Worm (Caenorhabditis elegans) whole organism, L3 larva: ENCODE measurements around the gene nhr-133.
A peak's percentile ranks its signal among the peaks of the same experiment; 100 is the strongest.

Experiments
- aly-2 ChIP-seq: fragments of 150-350 bp; optimal IDR thresholded peaks from 2 replicates; lab custom pipeline; 2014; ENCODE audit warnings: missing biosample characterization, missing genetic modification characterization
- ama-1 ChIP-seq: fragments of 150-350 bp; optimal IDR thresholded peaks from 2 replicates; lab custom pipeline; 2018
- ceh-16 ChIP-seq: sonication (generic microtip); optimal IDR thresholded peaks from 2 replicates; lab custom pipeline; 2017; ENCODE audit warnings: missing biosample characterization, missing genetic modification characterization
- ceh-28 ChIP-seq: fragments of 150-350 bp; optimal IDR thresholded peaks from 2 replicates; lab custom pipeline; 2014; ENCODE audit warnings: missing biosample characterization, missing genetic modification reagents, missing genetic modification characterization
- ceh-9 ChIP-seq: sonication (generic microtip); optimal IDR thresholded peaks from 2 replicates; lab custom pipeline; 2018; ENCODE audit warnings: missing biosample characterization, missing genetic modification characterization
- daf-12 ChIP-seq: fragments of 150-350 bp; optimal IDR thresholded peaks from 2 replicates; lab custom pipeline; 2014; ENCODE audit warnings: missing biosample characterization, missing genetic modification reagents, missing genetic modification characterization
- egl-5 ChIP-seq: fragments of 150-350 bp; optimal IDR thresholded peaks from 2 replicates; lab custom pipeline; 2017; ENCODE audit warnings: missing biosample characterization, missing genetic modification reagents, missing genetic modification characterization, inconsistent platforms
- elt-2 ChIP-seq: sonication (generic microtip); optimal IDR thresholded peaks from 2 replicates; lab custom pipeline; 2016; ENCODE audit warnings: missing genetic modification reagents, mild to moderate bottlenecking, missing genetic modification characterization, missing compliant biosample characterization
- eor-1 ChIP-seq, 2 experiments: fragments of 150-350 bp; optimal IDR thresholded peaks; 2 replicates each; lab custom pipeline; 2014 to 2018; ENCODE audit warnings: missing biosample characterization in 2 of 2, missing genetic modification characterization in 2 of 2
- fkh-10 ChIP-seq: sonication (generic microtip); optimal IDR thresholded peaks from 2 replicates; lab custom pipeline; 2017; ENCODE audit warnings: missing biosample characterization, missing genetic modification reagents, missing genetic modification characterization
- fkh-2 ChIP-seq: fragments of 150-350 bp; optimal IDR thresholded peaks from 2 replicates; lab custom pipeline; 2014; ENCODE audit warnings: missing biosample characterization, missing genetic modification reagents, missing genetic modification characterization
- hmg-11 ChIP-seq: sonication (generic microtip); optimal IDR thresholded peaks from 2 replicates; lab custom pipeline; 2016; ENCODE audit warnings: missing genetic modification characterization, missing compliant biosample characterization
- jun-1 ChIP-seq: fragments of 150-350 bp; optimal IDR thresholded peaks from 2 replicates; lab custom pipeline; 2014; ENCODE audit warnings: missing biosample characterization, missing genetic modification reagents, missing genetic modification characterization
- lin-39 ChIP-seq: fragments of 150-350 bp; optimal IDR thresholded peaks from 2 replicates; lab custom pipeline; 2018; ENCODE audit warnings: missing biosample characterization, missing genetic modification reagents, missing genetic modification characterization
- mml-1 ChIP-seq: fragments of 150-350 bp; sonication (generic microtip); optimal IDR thresholded peaks from 3 replicates; lab custom pipeline; 2014; ENCODE audit warnings: missing biosample characterization, missing genetic modification characterization
- nfya-1 ChIP-seq: sonication (generic microtip); optimal IDR thresholded peaks from 2 replicates; lab custom pipeline; 2017; ENCODE audit warnings: missing genetic modification characterization, mild to moderate bottlenecking, missing compliant biosample characterization, antibody characterized with exemption, moderate library complexity; ENCODE audit not compliant: insufficient read depth
- nhr-11 ChIP-seq: fragments of 150-350 bp; optimal IDR thresholded peaks from 2 replicates; lab custom pipeline; 2014; ENCODE audit warnings: missing biosample characterization, missing genetic modification characterization
- nhr-12 ChIP-seq: fragments of 150-350 bp; optimal IDR thresholded peaks from 2 replicates; lab custom pipeline; 2014; ENCODE audit warnings: missing biosample characterization, missing genetic modification characterization
- nhr-23 ChIP-seq: fragments of 150-350 bp; optimal IDR thresholded peaks from 2 replicates; lab custom pipeline; 2014; ENCODE audit warnings: missing biosample characterization, missing genetic modification reagents, missing genetic modification characterization
- nhr-25 ChIP-seq: sonication (generic microtip); optimal IDR thresholded peaks from 2 replicates; lab custom pipeline; 2017; ENCODE audit warnings: missing biosample characterization, missing genetic modification characterization
- nhr-28 ChIP-seq: fragments of 150-350 bp; optimal IDR thresholded peaks from 2 replicates; lab custom pipeline; 2014; ENCODE audit warnings: missing biosample characterization, missing genetic modification characterization
- nhr-67 ChIP-seq: fragments of 150-350 bp; optimal IDR thresholded peaks from 2 replicates; lab custom pipeline; 2014; ENCODE audit warnings: missing biosample characterization, missing genetic modification characterization
- nhr-76 ChIP-seq: fragments of 150-350 bp; sonication (generic microtip); optimal IDR thresholded peaks from 5 replicates; lab custom pipeline; 2014; ENCODE audit warnings: missing biosample characterization, missing genetic modification characterization
- pha-4 ChIP-seq: fragments of 150-350 bp; optimal IDR thresholded peaks from 2 replicates; lab custom pipeline; 2014; ENCODE audit warnings: missing biosample characterization, missing genetic modification reagents, missing genetic modification characterization
- pqm-1 ChIP-seq: fragments of 150-350 bp; optimal IDR thresholded peaks from 2 replicates; lab custom pipeline; 2017; ENCODE audit warnings: missing biosample characterization, missing genetic modification characterization, inconsistent platforms
- sea-2 ChIP-seq: fragments of 150-350 bp; sonication (generic microtip); optimal IDR thresholded peaks from 4 replicates; lab custom pipeline; 2014; ENCODE audit warnings: missing biosample characterization, missing genetic modification reagents, missing genetic modification characterization
- skn-1 ChIP-seq: fragments of 150-350 bp; optimal IDR thresholded peaks from 2 replicates; lab custom pipeline; 2014; ENCODE audit warnings: missing biosample characterization, missing genetic modification characterization
- snpc-4 ChIP-seq: fragments of 150-350 bp; optimal IDR thresholded peaks from 2 replicates; lab custom pipeline; 2014; ENCODE audit warnings: missing biosample characterization, missing genetic modification characterization
- tbx-2 ChIP-seq: sonication (generic microtip); optimal IDR thresholded peaks from 2 replicates; lab custom pipeline; 2016; ENCODE audit warnings: mild to moderate bottlenecking, missing genetic modification characterization, missing compliant biosample characterization
- unc-39 ChIP-seq: sonication (generic microtip); optimal IDR thresholded peaks from 4 replicates; lab custom pipeline; 2017; ENCODE audit warnings: missing biosample characterization, missing genetic modification characterization
- zag-1 ChIP-seq: fragments of 150-350 bp; optimal IDR thresholded peaks from 2 replicates; lab custom pipeline; 2014; ENCODE audit warnings: missing biosample characterization, missing genetic modification characterization
- ztf-11 ChIP-seq: fragments of 150-350 bp; optimal IDR thresholded peaks from 2 replicates; lab custom pipeline; 2014; ENCODE audit warnings: missing biosample characterization, missing genetic modification characterization
- ztf-4 ChIP-seq: fragments of 150-350 bp; optimal IDR thresholded peaks from 2 replicates; lab custom pipeline; 2014; ENCODE audit warnings: missing biosample characterization, missing genetic modification characterization

Gene nhr-133

DNA sequence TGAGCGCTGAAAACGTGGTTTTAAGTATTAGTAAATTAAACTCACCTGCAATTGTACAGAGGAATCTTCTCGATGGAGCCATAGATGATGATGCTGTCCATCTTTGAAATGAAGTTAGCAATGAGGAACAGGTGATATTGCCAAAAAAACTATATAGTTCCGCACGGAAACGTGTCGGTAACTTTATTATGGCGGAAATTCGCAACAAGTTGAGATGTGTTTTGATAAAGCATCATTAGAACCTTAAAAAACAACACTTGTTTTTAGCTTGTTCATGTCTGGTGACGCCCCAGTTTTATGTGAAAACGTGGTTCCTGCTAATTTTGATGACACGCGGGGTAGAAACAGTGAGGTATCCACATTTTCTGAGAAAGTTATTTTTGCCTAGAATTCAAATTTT, 5.7 kb downstream of the nhr-133 start, which contains the start of gene srt-40:
TSS of gene srt-40 (minus strand) at position 101 of the 400 bp plus-strand sequence.
- TF ChIP-seq skn-1 (tag; lab: Kevin White, UChicago), result no peak
- TF ChIP-seq aly-2 (tag; lab: Kevin White, UChicago), result no peak

DNA sequence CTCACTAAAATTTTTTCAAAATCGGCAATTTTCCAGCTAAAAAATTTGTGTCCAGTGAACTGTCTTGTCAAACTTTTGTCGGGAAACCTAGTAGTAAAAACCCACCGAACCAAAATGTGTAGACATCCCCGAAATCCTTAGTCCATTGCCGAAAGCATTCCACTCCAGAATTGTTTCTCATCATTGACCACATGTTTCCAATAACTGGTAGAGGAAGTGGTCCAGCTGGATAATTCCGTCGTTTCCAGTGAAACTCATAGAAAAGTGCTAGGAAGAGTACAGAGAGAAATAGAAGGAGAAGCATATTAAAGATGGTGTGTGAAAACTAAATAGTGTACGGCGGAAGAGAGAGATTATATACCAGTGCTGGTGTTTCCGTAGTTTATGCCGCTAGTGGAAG, 7.8 kb downstream of the nhr-133 start, which contains the start of gene cyp-33C12:
TSS of gene cyp-33C12 (minus strand) at position 321 of the 400 bp plus-strand sequence.
- TF ChIP-seq jun-1 (tag; lab: Kevin White, UChicago) (no peak), pha-4 (tag; lab: Kevin White, UChicago) (no peak), eor-1 (tag; optimal IDR thresholded peaks at IDR 0.05; lab: Kevin White, UChicago) (no peak), mml-1 (tag; lab: Kevin White, UChicago) (no peak), nhr-12 (tag; lab: Kevin White, UChicago) (no peak), ztf-11 (tag; lab: Kevin White, UChicago) (no peak), zag-1 (tag; lab: Kevin White, UChicago) (no peak), nhr-25 (tag; lab: Kevin White, UChicago) (no peak), daf-12 (tag; lab: Kevin White, UChicago) (no peak), nfya-1 (no peak), nhr-23 (tag; lab: Kevin White, UChicago) (no peak)
- TF ChIP-seq, all 47 proteins: peak for 0

- peak; percentile 61 for TF ChIP-seq pha-4 (tag; lab: Kevin White, UChicago)
- peak; percentile 70 for TF ChIP-seq pqm-1 (tag; lab: Kevin White, UChicago)
- TF ChIP-seq nhr-12 (tag; lab: Kevin White, UChicago), result no peak
- no peak for TF ChIP-seq nfya-1
- no peak for TF ChIP-seq nhr-23 (tag; lab: Kevin White, UChicago)
- TF ChIP-seq elt-2 (tag; lab: Kevin White, UChicago), result peak; percentile 65
- no peak for TF ChIP-seq fkh-10 (GFP tag; lab: Kevin White, UChicago)
- no peak for TF ChIP-seq jun-1 (tag; lab: Kevin White, UChicago)
- no peak for TF ChIP-seq unc-39 (tag; lab: Kevin White, UChicago)
- no peak for TF ChIP-seq daf-12 (tag; lab: Kevin White, UChicago)
- TF ChIP-seq snpc-4, result no peak
- no peak for TF ChIP-seq hmg-11 (tag; lab: Kevin White, UChicago)
- TF ChIP-seq egl-5 (tag; lab: Kevin White, UChicago), result no peak
Observed at ce11 chrV:2201240-2201639, 10.7 kb downstream of the nhr-133 start, which contains the start of gene cyp-32B1. Gene cyp-32B1 (minus strand): TSS chrV:2201415.

DNA sequence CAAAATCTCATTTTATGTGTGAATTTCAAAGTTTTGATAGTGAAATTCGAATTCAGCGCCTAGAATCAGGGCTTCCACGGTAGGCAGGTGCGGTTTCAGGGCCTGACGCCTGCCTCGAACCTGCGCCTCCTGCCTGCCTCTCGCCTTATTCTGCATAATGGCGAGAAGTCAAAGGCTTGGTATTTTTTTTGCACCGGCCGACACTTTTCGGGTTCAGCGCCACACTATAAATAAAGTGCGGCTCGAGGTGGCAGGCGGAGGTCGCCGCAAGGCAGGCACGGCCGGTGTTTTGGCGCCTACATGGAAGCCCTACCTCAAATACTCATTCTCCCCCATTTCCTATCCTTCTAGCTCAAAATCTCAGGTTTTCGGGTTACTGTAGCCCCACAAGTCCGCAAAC, 11.5 kb downstream of the nhr-133 start:
- no peak for TF ChIP-seq nhr-12 (tag; lab: Kevin White, UChicago)
- TF ChIP-seq lin-39 (tag; lab: Kevin White, UChicago), result no peak
- no peak for TF ChIP-seq ceh-28 (tag; lab: Kevin White, UChicago)
- no peak for TF ChIP-seq elt-2 (tag; lab: Kevin White, UChicago)
- no peak for TF ChIP-seq ama-1
- no peak for TF ChIP-seq nhr-76 (tag; lab: Kevin White, UChicago)
- no peak for TF ChIP-seq hmg-11 (tag; lab: Kevin White, UChicago)
- TF ChIP-seq nhr-28 (tag; lab: Kevin White, UChicago), result no peak
- no peak for TF ChIP-seq pqm-1 (tag; lab: Kevin White, UChicago)
- no peak for TF ChIP-seq nhr-67 (tag; lab: Kevin White, UChicago)
- no peak for TF ChIP-seq skn-1 (tag; lab: Kevin White, UChicago)

DNA sequence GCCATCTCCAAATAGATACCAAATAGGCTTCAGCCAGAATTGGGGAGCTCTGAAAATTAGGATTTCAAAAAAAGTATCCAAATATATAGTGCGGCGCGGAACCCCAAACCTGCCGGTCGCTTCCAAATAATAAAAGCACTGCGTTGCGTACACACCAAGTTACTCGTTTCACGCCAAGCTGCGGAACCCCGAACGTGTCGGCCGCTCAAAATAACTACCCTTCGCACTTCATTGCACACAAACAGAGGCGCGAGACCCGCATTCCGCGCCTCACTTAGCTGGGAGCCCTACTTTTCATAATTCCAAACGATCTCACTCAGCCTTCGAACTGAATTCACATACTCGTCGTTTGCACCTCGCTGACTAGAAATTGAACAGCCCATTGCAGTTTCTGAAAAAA, 12.3 kb downstream of the nhr-133 start:
- TF ChIP-seq hmg-11 (tag; lab: Kevin White, UChicago) (no peak), eor-1 (tag; optimal IDR thresholded peaks at IDR 0.05; lab: Kevin White, UChicago) (no peak), skn-1 (tag; lab: Kevin White, UChicago) (no peak), sea-2 (GFP tag; lab: Kevin White, UChicago) (no peak), elt-2 (tag; lab: Kevin White, UChicago) (no peak), nhr-23 (tag; lab: Kevin White, UChicago) (no peak), ceh-16 (tag; lab: Kevin White, UChicago) (no peak), tbx-2 (tag; lab: Kevin White, UChicago) (no peak), ztf-4 (tag; lab: Kevin White, UChicago) (no peak), nhr-28 (tag; lab: Kevin White, UChicago) (no peak), ztf-11 (tag; lab: Kevin White, UChicago) (no peak), ceh-9 (tag; lab: Kevin White, UChicago) (no peak), aly-2 (tag; lab: Kevin White, UChicago) (no peak), nhr-25 (tag; lab: Kevin White, UChicago) (no peak), unc-39 (tag; lab: Kevin White, UChicago) (no peak), nfya-1 (no peak), nhr-11 (tag; lab: Kevin White, UChicago) (no peak), lin-39 (tag; lab: Kevin White, UChicago) (no peak), fkh-2 (tag; lab: Kevin White, UChicago) (no peak), jun-1 (tag; lab: Kevin White, UChicago) (no peak)
